Worm (Caenorhabditis elegans): ENCODE measurements around the gene T15B7.15.

ce11 chrV:6796264-6796663 lies 42.2 kb downstream of the T15B7.15 start:
- TF ChIP-seq elt-1 (tag; optimal IDR thresholded peaks at IDR 0.05), result no peak
- TF ChIP-seq unc-62 (GFP tag; optimal IDR thresholded peaks at IDR 0.05), result no peak
- no peak for TF ChIP-seq egl-27 (tag; optimal IDR thresholded peaks at IDR 0.05)
- TF ChIP-seq ceh-16 (tag; optimal IDR thresholded peaks at IDR 0.05), result no peak
- TF ChIP-seq snpc-4 (tag; optimal IDR thresholded peaks at IDR 0.05), result no peak
- no peak for TF ChIP-seq ztf-11 (tag; optimal IDR thresholded peaks at IDR 0.05)
- TF ChIP-seq nhr-77 (tag; optimal IDR thresholded peaks at IDR 0.05), result no peak
- TF ChIP-seq dmd-4 (tag; optimal IDR thresholded peaks at IDR 0.05), result no peak
- TF ChIP-seq ama-1 (optimal IDR thresholded peaks at IDR 0.05), result no peak

Measured in whole organism, L2 larva.